Worm (Caenorhabditis elegans) whole organism, early embryonic: Measurements from ENCODE around the gene rfc-3.

Experiments
- ceh-13 ChIP-seq: fragments of 200-800 bp; sonication (Bioruptor generic); optimal IDR thresholded peaks from 2 replicates; lab custom pipeline; 2018; ENCODE audit warnings: mild to moderate bottlenecking, missing genetic modification characterization, missing compliant biosample characterization
- ceh-36 ChIP-seq: sonication (generic microtip); optimal IDR thresholded peaks from 2 replicates; lab custom pipeline; 2016; ENCODE audit warnings: missing genetic modification characterization, inconsistent platforms, missing compliant biosample characterization
- ets-7 ChIP-seq: sonication (generic microtip); optimal IDR thresholded peaks from 2 replicates; lab custom pipeline; 2016; ENCODE audit warnings: missing genotype, missing genetic modification characterization, missing compliant biosample characterization
- flt-1 ChIP-seq: fragments of 200-800 bp; sonication (Bioruptor generic); IDR thresholded peaks from 2 replicates; pipeline ENCODE4 v1.3.6; 2022; ENCODE audit warnings: missing genetic modification characterization, missing compliant biosample characterization
- hmbx-1 ChIP-seq: sonication (generic microtip); optimal IDR thresholded peaks from 2 replicates; lab custom pipeline; 2016; ENCODE audit warnings: mild to moderate bottlenecking, missing genetic modification characterization, missing compliant biosample characterization
- pes-1 ChIP-seq: fragments of 200-800 bp; sonication (Bioruptor generic); IDR thresholded peaks from 2 replicates; pipeline ENCODE4 v1.3.6; 2022; ENCODE audit warnings: missing genetic modification reagents, missing genetic modification characterization, missing compliant biosample characterization
- sea-1 ChIP-seq: fragments of 200-800 bp; sonication (Bioruptor generic); conservative IDR thresholded peaks from 2 replicates; pipeline ENCODE4 v1.3.6; 2022; ENCODE audit warnings: missing genetic modification characterization, missing compliant biosample characterization
- tbx-37 ChIP-seq: fragments of 200-800 bp; sonication (Bioruptor generic); conservative IDR thresholded peaks from 2 replicates; pipeline ENCODE4 v1.3.6; 2022; ENCODE audit warnings: missing genetic modification reagents, missing genetic modification characterization, missing compliant biosample characterization

- TF ChIP-seq hmbx-1 (tag; lab: Kevin White, UChicago) (no peak), tbx-37 (GFP tag; lab: Robert Waterston, UW) (no peak), sea-1 (GFP tag; lab: Robert Waterston, UW) (no peak), pes-1 (GFP tag; lab: Robert Waterston, UW) (no peak), ceh-13 (GFP tag; lab: Kevin White, UChicago) (no peak), flt-1 (no peak), ceh-36 (tag; lab: Kevin White, UChicago) (no peak), ets-7 (tag; lab: Kevin White, UChicago) (no peak)
These were observed 15.4 kb upstream of the rfc-3 start for ce11 chrIV:13080185-13080584.
